Worm (Caenorhabditis elegans): ENCODE data around the gene K02E7.12.

DNA sequence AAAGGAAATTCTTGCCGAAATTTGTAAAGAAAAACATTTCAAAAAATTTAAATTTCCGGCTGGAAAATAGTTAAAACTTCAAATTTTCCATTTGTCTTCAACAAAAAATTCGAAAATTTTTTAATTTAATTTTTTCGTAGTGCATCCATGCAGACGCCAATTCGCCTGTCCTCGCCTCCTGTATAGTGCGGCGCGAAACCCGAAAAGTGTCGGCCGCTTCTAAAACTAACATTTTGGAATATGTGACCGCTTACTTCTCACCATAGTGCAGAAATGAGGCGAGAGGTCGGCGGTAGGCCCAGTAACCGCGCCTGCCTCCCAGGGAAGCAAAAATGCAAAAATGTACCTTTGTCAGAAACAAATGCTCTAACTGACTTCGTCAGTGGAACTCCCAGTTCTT is 45.5 kb downstream of the K02E7.12 start:
- TF ChIP-seq elt-3 (tag; optimal IDR thresholded peaks at IDR 0.05) (no peak), nhr-10 (tag; optimal IDR thresholded peaks at IDR 0.05) (no peak), lin-13 (GFP tag; optimal IDR thresholded peaks at IDR 0.05) (no peak), nhr-77 (tag; optimal IDR thresholded peaks at IDR 0.05) (no peak)

Data from whole organism, L2 larva.